Fruit fly (Drosophila melanogaster): ENCODE results near the gene CG7365.

CG7365 gene

dm6 chr3L:20127281-20127680 lies at the start of gene CG7365:
Gene CG7365, minus strand, starts transcription at chr3L:20127381.
- TF ChIP-seq Hr39 (GFP tag; optimal IDR thresholded peaks at IDR 0.05) (no peak), fkh (GFP tag; optimal IDR thresholded peaks at IDR 0.05) (no peak), CG4318 (GFP tag; optimal IDR thresholded peaks at IDR 0.05) (no peak), CG6792 (GFP tag; optimal IDR thresholded peaks at IDR 0.05) (no peak), CG11762 (GFP tag; optimal IDR thresholded peaks at IDR 0.05; ENCODE audit: insufficient read depth) (no peak), CG6854 (GFP tag; optimal IDR thresholded peaks at IDR 0.05) (no peak), svp (GFP tag) (no peak), dsx (GFP tag; optimal IDR thresholded peaks at IDR 0.05; ENCODE audit: poor library complexity, severe bottlenecking) (no peak), CG8319 (GFP tag; optimal IDR thresholded peaks at IDR 0.05) (no peak), CG9139 (GFP tag; optimal IDR thresholded peaks at IDR 0.05) (no peak), CG8632 (GFP tag; optimal IDR thresholded peaks at IDR 0.05) (no peak), Gug (GFP tag; IDR thresholded peaks at IDR 0.05) (no peak), Smox (GFP tag; optimal IDR thresholded peaks at IDR 0.05) (no peak), CG6163 (GFP tag; IDR thresholded peaks at IDR 0.05) (no peak)

dm6 chr3L:20168152-20168551 lies 41.0 kb upstream of the CG7365 start:
- TF ChIP-seq CG11294 (GFP tag; IDR thresholded peaks at IDR 0.05) (no peak), achi (GFP tag; optimal IDR thresholded peaks at IDR 0.05) (no peak), CG15336 (GFP tag; IDR thresholded peaks at IDR 0.05) (no peak), CG9139 (GFP tag; optimal IDR thresholded peaks at IDR 0.05) (no peak), CG10669 (GFP tag; optimal IDR thresholded peaks at IDR 0.05) (peak; percentile 37), CG11762 (GFP tag; optimal IDR thresholded peaks at IDR 0.05; ENCODE audit: insufficient read depth) (no peak), CG8632 (GFP tag; optimal IDR thresholded peaks at IDR 0.05) (no peak), dac (GFP tag; optimal IDR thresholded peaks at IDR 0.05) (no peak), esn (GFP tag; optimal IDR thresholded peaks at IDR 0.05) (no peak), CG34406 (GFP tag; optimal IDR thresholded peaks at IDR 0.05) (no peak), Hr4 (GFP tag; optimal IDR thresholded peaks at IDR 0.05) (no peak), fd85E (GFP tag; optimal IDR thresholded peaks at IDR 0.05) (no peak), dsx (GFP tag; optimal IDR thresholded peaks at IDR 0.05; ENCODE audit: poor library complexity, severe bottlenecking) (no peak), CG32006 (GFP tag; optimal IDR thresholded peaks at IDR 0.05) (no peak), CG6792 (GFP tag; optimal IDR thresholded peaks at IDR 0.05) (peak; percentile 11), CG6276 (GFP tag; optimal IDR thresholded peaks at IDR 0.05) (no peak), CG1621 (tag; optimal IDR thresholded peaks at IDR 0.05) (no peak), CG31627 (GFP tag; optimal IDR thresholded peaks at IDR 0.05) (peak; percentile 53), Eip75B (GFP tag; optimal IDR thresholded peaks at IDR 0.05) (peak; percentile 35), cyc (GFP tag; optimal IDR thresholded peaks at IDR 0.05) (peak; percentile 45), Eip78C (GFP tag) (peak; percentile 88), CG16779 (tag; optimal IDR thresholded peaks at IDR 0.05) (no peak), fkh (GFP tag; optimal IDR thresholded peaks at IDR 0.05) (no peak), lz (GFP tag; optimal IDR thresholded peaks at IDR 0.05) (peak; percentile 43), Hr39 (GFP tag; optimal IDR thresholded peaks at IDR 0.05) (peak; percentile 61), CG10631 (GFP tag; optimal IDR thresholded peaks at IDR 0.05) (peak; percentile 39), OdsH (GFP tag; optimal IDR thresholded peaks at IDR 0.05) (peak; percentile 27), CG8319 (GFP tag; optimal IDR thresholded peaks at IDR 0.05) (no peak), Met (GFP tag; optimal IDR thresholded peaks at IDR 0.05) (peak; percentile 63), Blimp-1 (GFP tag; optimal IDR thresholded peaks at IDR 0.05) (no peak), Hr38 (GFP tag; optimal IDR thresholded peaks at IDR 0.05) (no peak), CG3032 (tag; optimal IDR thresholded peaks at IDR 0.05) (peak; percentile 39), CG6854 (GFP tag; optimal IDR thresholded peaks at IDR 0.05) (no peak), Eip93F (GFP tag; optimal IDR thresholded peaks at IDR 0.05) (no peak), pdm3 (GFP tag; optimal IDR thresholded peaks at IDR 0.05) (peak; percentile 10), eg (GFP tag; IDR thresholded peaks at IDR 0.05) (no peak), CG3919 (GFP tag; optimal IDR thresholded peaks at IDR 0.05) (peak; percentile 32), fd59A (GFP tag; optimal IDR thresholded peaks at IDR 0.05) (no peak), net (GFP tag; optimal IDR thresholded peaks at IDR 0.05) (peak; percentile 5), spab (GFP tag; optimal IDR thresholded peaks at IDR 0.05) (no peak), vri (GFP tag; optimal IDR thresholded peaks at IDR 0.05) (peak; percentile 10), Smox (GFP tag; optimal IDR thresholded peaks at IDR 0.05) (peak; percentile 55), topi (GFP tag; optimal IDR thresholded peaks at IDR 0.05) (peak; percentile 46), CG4318 (GFP tag; optimal IDR thresholded peaks at IDR 0.05) (no peak), Ets21C (GFP tag; optimal IDR thresholded peaks at IDR 0.05) (peak; percentile 22), Sox14 (GFP tag; optimal IDR thresholded peaks at IDR 0.05) (peak; percentile 34)
